Worm (Caenorhabditis elegans) whole organism, L2 larva: ENCODE data around the gene col-88.

ENCODE experiments used
- C34F6.9 ChIP-seq: fragments of 150-350 bp; optimal IDR thresholded peaks from 2 replicates; lab custom pipeline; 2014; ENCODE audit warnings: missing biosample characterization, missing genetic modification characterization
- F13H6.1 ChIP-seq: sonication (generic microtip); optimal IDR thresholded peaks from 2 replicates; lab custom pipeline; 2016; ENCODE audit warnings: missing genetic modification characterization, missing compliant biosample characterization
- R02D3.7 ChIP-seq: fragments of 150-350 bp; optimal IDR thresholded peaks from 2 replicates; lab custom pipeline; 2014; ENCODE audit warnings: missing biosample characterization, missing genetic modification characterization
- Y55F3AM.14 ChIP-seq: fragments of 200-800 bp; sonication (Bioruptor generic); optimal IDR thresholded peaks from 2 replicates; lab custom pipeline; 2018; ENCODE audit warnings: mild to moderate bottlenecking, missing genetic modification characterization, missing compliant biosample characterization
- ZK546.5 ChIP-seq: sonication (generic microtip); optimal IDR thresholded peaks from 2 replicates; lab custom pipeline; 2017; ENCODE audit warnings: missing biosample characterization, missing genetic modification characterization
- alr-1 ChIP-seq: fragments of 150-350 bp; optimal IDR thresholded peaks from 2 replicates; lab custom pipeline; 2014; ENCODE audit warnings: missing biosample characterization, missing genetic modification characterization
- aly-2 ChIP-seq: fragments of 150-350 bp; optimal IDR thresholded peaks from 2 replicates; lab custom pipeline; 2014; ENCODE audit warnings: missing biosample characterization, missing genetic modification characterization
- ama-1 ChIP-seq: fragments of 150-350 bp; optimal IDR thresholded peaks from 2 replicates; lab custom pipeline; 2018; ENCODE audit warnings: inconsistent platforms
- blmp-1 ChIP-seq: sonication (generic microtip); optimal IDR thresholded peaks from 2 replicates; lab custom pipeline; 2017; ENCODE audit warnings: missing genetic modification characterization, mild to moderate bottlenecking, missing compliant biosample characterization, antibody characterized with exemption, moderate library complexity; ENCODE audit not compliant: insufficient read depth
- ceh-16 ChIP-seq: fragments of 150-350 bp; optimal IDR thresholded peaks from 2 replicates; lab custom pipeline; 2014; ENCODE audit warnings: missing biosample characterization, missing genetic modification characterization
- ceh-82 ChIP-seq: fragments of 150-350 bp; optimal IDR thresholded peaks from 2 replicates; lab custom pipeline; 2014; ENCODE audit warnings: missing biosample characterization, missing genetic modification characterization
- crh-2 ChIP-seq: sonication (generic microtip); optimal IDR thresholded peaks from 2 replicates; lab custom pipeline; 2017; ENCODE audit warnings: missing biosample characterization, missing genetic modification characterization
- dmd-4 ChIP-seq: sonication (generic microtip); optimal IDR thresholded peaks from 2 replicates; lab custom pipeline; 2017; ENCODE audit warnings: missing biosample characterization, missing genetic modification characterization
- egl-27 ChIP-seq: sonication (generic microtip); optimal IDR thresholded peaks from 3 replicates; lab custom pipeline; 2017; ENCODE audit warnings: missing biosample characterization, missing genetic modification reagents, missing genetic modification characterization
- elt-1 ChIP-seq: fragments of 150-350 bp; optimal IDR thresholded peaks from 2 replicates; lab custom pipeline; 2014; ENCODE audit warnings: missing biosample characterization, missing genetic modification characterization
- elt-3 ChIP-seq: sonication (generic microtip); optimal IDR thresholded peaks from 2 replicates; lab custom pipeline; 2017; ENCODE audit warnings: missing biosample characterization, missing genetic modification characterization
- fos-1 ChIP-seq: fragments of 150-350 bp; optimal IDR thresholded peaks from 2 replicates; lab custom pipeline; 2014; ENCODE audit warnings: missing biosample characterization, missing genetic modification characterization
- gmeb-1 ChIP-seq: fragments of 150-350 bp; optimal IDR thresholded peaks from 2 replicates; lab custom pipeline; 2014; ENCODE audit warnings: missing biosample characterization, missing genetic modification characterization
- lin-11 ChIP-seq: fragments of 150-350 bp; sonication (generic microtip); optimal IDR thresholded peaks from 2 replicates; lab custom pipeline; 2014; ENCODE audit warnings: missing biosample characterization, missing genetic modification characterization, inconsistent platforms, mixed read lengths
- lin-13 ChIP-seq: fragments of 150-350 bp; optimal IDR thresholded peaks from 2 replicates; lab custom pipeline; 2014; ENCODE audit warnings: missing biosample characterization, missing genetic modification reagents, missing genetic modification characterization
- lin-39 ChIP-seq: fragments of 150-350 bp; optimal IDR thresholded peaks from 2 replicates; lab custom pipeline; 2014; ENCODE audit warnings: missing biosample characterization, missing genetic modification reagents, missing genetic modification characterization
- lsy-2 ChIP-seq, 2 experiments: fragments of 150-350 bp in 1 of 2; sonication (generic microtip) in 1 of 2; optimal IDR thresholded peaks; 2 replicates each; lab custom pipeline; 2014 to 2017; ENCODE audit warnings: missing biosample characterization in 2 of 2, missing genetic modification characterization in 2 of 2
- mab-5 ChIP-seq: fragments of 150-350 bp; optimal IDR thresholded peaks from 2 replicates; lab custom pipeline; 2014; ENCODE audit warnings: missing biosample characterization, missing genetic modification characterization
- mbf-1 ChIP-seq: sonication (generic microtip); optimal IDR thresholded peaks from 2 replicates; lab custom pipeline; 2017; ENCODE audit warnings: missing biosample characterization, missing genetic modification characterization
- mdl-1 ChIP-seq, 2 experiments: fragments of 150-350 bp in 1 of 2; sonication (generic microtip) in 1 of 2; optimal IDR thresholded peaks; 2 replicates each; lab custom pipeline; 2017; ENCODE audit warnings: missing biosample characterization in 2 of 2, missing genetic modification characterization in 2 of 2
- nhr-10 ChIP-seq: sonication (generic microtip); optimal IDR thresholded peaks from 2 replicates; lab custom pipeline; 2017; ENCODE audit warnings: missing biosample characterization, missing genetic modification characterization
- nhr-11 ChIP-seq: fragments of 150-350 bp; optimal IDR thresholded peaks from 2 replicates; lab custom pipeline; 2014; ENCODE audit warnings: missing biosample characterization, missing genetic modification characterization
- nhr-12 ChIP-seq: fragments of 150-350 bp; optimal IDR thresholded peaks from 2 replicates; lab custom pipeline; 2014; ENCODE audit warnings: missing biosample characterization, missing genetic modification characterization
- nhr-21 ChIP-seq: fragments of 150-350 bp; optimal IDR thresholded peaks from 2 replicates; lab custom pipeline; 2014; ENCODE audit warnings: missing biosample characterization, missing genetic modification characterization
- nhr-23 ChIP-seq: fragments of 150-350 bp; optimal IDR thresholded peaks from 2 replicates; lab custom pipeline; 2014; ENCODE audit warnings: missing biosample characterization, missing genetic modification reagents, missing genetic modification characterization
- nhr-237 ChIP-seq: fragments of 150-350 bp; optimal IDR thresholded peaks from 2 replicates; lab custom pipeline; 2014; ENCODE audit warnings: missing biosample characterization, missing genetic modification characterization
- nhr-25 ChIP-seq: fragments of 150-350 bp; sonication (generic microtip); optimal IDR thresholded peaks from 3 replicates; lab custom pipeline; 2014; ENCODE audit warnings: missing biosample characterization, missing genetic modification characterization
- nhr-6 ChIP-seq: fragments of 150-350 bp; optimal IDR thresholded peaks from 2 replicates; lab custom pipeline; 2014; ENCODE audit warnings: missing biosample characterization, missing genetic modification characterization
- nhr-77 ChIP-seq: fragments of 150-350 bp; optimal IDR thresholded peaks from 2 replicates; lab custom pipeline; 2014; ENCODE audit warnings: missing biosample characterization, missing genetic modification characterization
- peb-1 ChIP-seq: fragments of 150-350 bp; optimal IDR thresholded peaks from 2 replicates; lab custom pipeline; 2014; ENCODE audit warnings: missing biosample characterization, missing genetic modification characterization
- sem-4 ChIP-seq: fragments of 150-350 bp; optimal IDR thresholded peaks from 2 replicates; lab custom pipeline; 2014; ENCODE audit warnings: missing biosample characterization, missing genetic modification reagents, missing genetic modification characterization
- skn-1 ChIP-seq: sonication (generic microtip); optimal IDR thresholded peaks from 2 replicates; lab custom pipeline; 2017; ENCODE audit warnings: missing biosample characterization, missing genetic modification characterization
- sma-3 ChIP-seq: sonication (generic microtip); optimal IDR thresholded peaks from 2 replicates; lab custom pipeline; 2016; ENCODE audit warnings: missing genetic modification reagents, missing genetic modification characterization, missing compliant biosample characterization
- sma-9 ChIP-seq, 2 experiments: fragments of 150-350 bp in 1 of 2; sonication (generic microtip) in 1 of 2; optimal IDR thresholded peaks; 2 replicates each; lab custom pipeline; 2014 to 2016; ENCODE audit warnings: missing genetic modification characterization in 2 of 2, mild to moderate bottlenecking in 1 of 2, missing biosample characterization in 1 of 2, missing compliant biosample characterization in 1 of 2, missing genetic modification reagents in 1 of 2, moderate library complexity in 1 of 2
- snpc-4 ChIP-seq: fragments of 150-350 bp; optimal IDR thresholded peaks from 2 replicates; lab custom pipeline; 2014; ENCODE audit warnings: missing biosample characterization, missing genetic modification characterization
- unc-39 ChIP-seq: fragments of 150-350 bp; optimal IDR thresholded peaks from 2 replicates; lab custom pipeline; 2014; ENCODE audit warnings: missing biosample characterization, missing genetic modification characterization
- unc-62 ChIP-seq: fragments of 150-350 bp; optimal IDR thresholded peaks from 2 replicates; lab custom pipeline; 2014; ENCODE audit warnings: missing biosample characterization, missing genetic modification reagents, missing genetic modification characterization
- zag-1 ChIP-seq: fragments of 150-350 bp; optimal IDR thresholded peaks from 2 replicates; lab custom pipeline; 2014; ENCODE audit warnings: missing biosample characterization, missing genetic modification characterization
- ztf-1 ChIP-seq: fragments of 200-800 bp; sonication (Bioruptor generic); conservative IDR thresholded peaks from 2 replicates; pipeline ENCODE4 v1.3.6; 2022; ENCODE audit warnings: missing genetic modification characterization, missing compliant biosample characterization
- ztf-4 ChIP-seq: fragments of 150-350 bp; optimal IDR thresholded peaks from 2 replicates; lab custom pipeline; 2014; ENCODE audit warnings: missing biosample characterization, missing genetic modification characterization

The col-88 gene

ce11 chrIII:27341-27947, 13.4 kb upstream of the col-88 start:
- TF ChIP-seq egl-27 (no peak), elt-1 (tag; lab: Kevin White, UChicago) (no peak), sma-9 (GFP tag; optimal IDR thresholded peaks at IDR 0.05; lab: Kevin White, UChicago) (no peak), sma-9 (tag; optimal IDR thresholded peaks at IDR 0.05; lab: Kevin White, UChicago) (no peak), nhr-10 (tag; lab: Kevin White, UChicago) (no peak), R02D3.7 (tag; lab: Kevin White, UChicago) (no peak), ZK546.5 (tag; lab: Kevin White, UChicago) (no peak), nhr-11 (tag; lab: Kevin White, UChicago) (no peak), mab-5 (tag; lab: Kevin White, UChicago) (no peak), ztf-4 (no peak), nhr-25 (tag; lab: Kevin White, UChicago) (no peak), nhr-21 (tag; lab: Kevin White, UChicago) (no peak), crh-2 (no peak), ceh-16 (tag; lab: Kevin White, UChicago) (no peak), gmeb-1 (tag; lab: Kevin White, UChicago) (no peak), snpc-4 (tag; lab: Kevin White, UChicago) (no peak), ceh-82 (tag; lab: Kevin White, UChicago) (no peak), elt-3 (tag; lab: Kevin White, UChicago) (no peak)

DNA sequence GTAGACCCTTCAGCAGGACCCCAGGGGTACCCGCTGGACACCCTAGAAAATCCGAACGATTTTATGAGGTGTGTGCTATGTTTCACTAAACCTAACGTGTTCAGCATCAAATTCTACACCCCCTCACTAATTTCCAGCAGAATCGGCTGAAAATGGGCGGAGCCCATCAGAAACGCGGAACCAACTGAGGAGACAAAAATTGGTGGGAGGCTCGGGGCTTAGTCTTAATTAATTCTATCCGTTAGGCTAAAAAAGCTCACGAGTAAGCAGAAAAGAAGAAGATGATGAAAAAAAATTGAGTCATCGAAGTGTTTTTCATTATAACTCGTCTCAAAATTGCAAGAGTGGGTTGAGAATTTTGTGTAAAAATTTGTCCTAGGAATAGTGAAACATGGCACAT, 12.0 kb upstream of the col-88 start:
- TF ChIP-seq nhr-77 (tag; lab: Kevin White, UChicago) (no peak), nhr-6 (tag; lab: Kevin White, UChicago) (no peak), sma-3 (GFP tag; lab: Kevin White, UChicago) (no peak), elt-3 (tag; lab: Kevin White, UChicago) (no peak), mdl-1 (tag; optimal IDR thresholded peaks at IDR 0.05; lab: Kevin White, UChicago) (no peak), lsy-2 (tag; optimal IDR thresholded peaks at IDR 0.05; lab: Kevin White, UChicago) (no peak), ceh-82 (tag; lab: Kevin White, UChicago) (no peak), C34F6.9 (tag; lab: Kevin White, UChicago) (no peak), R02D3.7 (tag; lab: Kevin White, UChicago) (no peak), zag-1 (no peak), skn-1 (tag; lab: Kevin White, UChicago) (no peak), F13H6.1 (no peak), Y55F3AM.14 (GFP tag; lab: Kevin White, UChicago) (no peak), crh-2 (no peak), ama-1 (lab: Kevin White, UChicago) (no peak), fos-1 (tag; lab: Kevin White, UChicago) (no peak), nhr-23 (tag; lab: Kevin White, UChicago) (no peak), nhr-25 (tag; lab: Kevin White, UChicago) (no peak), lin-39 (tag; lab: Kevin White, UChicago) (no peak)

ce11 chrIII:29626-30025, 11.2 kb upstream of the col-88 start:
- TF ChIP-seq unc-39 (no peak), sma-9 (GFP tag; optimal IDR thresholded peaks at IDR 0.05; lab: Kevin White, UChicago) (no peak), sma-9 (tag; optimal IDR thresholded peaks at IDR 0.05; lab: Kevin White, UChicago) (no peak), aly-2 (no peak), ceh-82 (tag; lab: Kevin White, UChicago) (no peak), fos-1 (tag; lab: Kevin White, UChicago) (no peak), skn-1 (tag; lab: Kevin White, UChicago) (no peak), Y55F3AM.14 (GFP tag; lab: Kevin White, UChicago) (no peak), ztf-1 (GFP tag; lab: Robert Waterston, UW) (no peak), dmd-4 (tag; lab: Kevin White, UChicago) (no peak), zag-1 (no peak), nhr-23 (tag; lab: Kevin White, UChicago) (no peak), blmp-1 (no peak), sem-4 (tag; lab: Kevin White, UChicago) (no peak)

DNA sequence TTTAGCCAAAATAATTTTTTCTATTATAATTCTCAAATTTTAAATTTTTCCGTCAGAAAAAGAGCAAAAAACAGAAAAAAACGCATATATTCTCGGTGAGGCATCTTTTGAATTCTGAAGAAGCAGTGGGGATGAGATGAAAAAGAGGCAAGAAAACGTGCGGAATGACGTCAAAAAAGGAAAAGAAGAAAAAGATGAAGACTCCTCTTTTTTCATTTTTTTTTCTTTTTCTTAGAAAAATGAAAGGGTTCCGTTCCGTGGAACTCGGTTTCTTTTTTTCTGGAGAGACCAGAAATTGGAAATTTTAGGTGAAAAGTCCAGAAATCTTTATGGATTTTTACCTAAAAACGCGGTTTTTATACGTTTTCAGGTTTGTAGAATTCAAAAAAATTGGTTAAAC, 10.5 kb upstream of the col-88 start:
- TF ChIP-seq sma-3 (GFP tag; lab: Kevin White, UChicago): no peak
- TF ChIP-seq nhr-237 (tag; lab: Kevin White, UChicago): no peak
- TF ChIP-seq snpc-4 (tag; lab: Kevin White, UChicago): no peak
- no peak for TF ChIP-seq skn-1 (tag; lab: Kevin White, UChicago)
- no peak for TF ChIP-seq alr-1 (tag; lab: Kevin White, UChicago)
- no peak for TF ChIP-seq mbf-1 (tag; lab: Kevin White, UChicago)
- TF ChIP-seq dmd-4 (tag; lab: Kevin White, UChicago): no peak
- TF ChIP-seq nhr-21 (tag; lab: Kevin White, UChicago): no peak
- no peak for TF ChIP-seq elt-3 (tag; lab: Kevin White, UChicago)
- no peak for TF ChIP-seq peb-1 (tag; lab: Kevin White, UChicago)
- no peak for TF ChIP-seq lin-11 (tag; lab: Kevin White, UChicago)
- TF ChIP-seq mdl-1 (tag; optimal IDR thresholded peaks at IDR 0.05; lab: Kevin White, UChicago): peak in 1 of 2 experiments; percentile 60
- TF ChIP-seq fos-1 (tag; lab: Kevin White, UChicago): no peak
- no peak for TF ChIP-seq nhr-12 (tag; lab: Kevin White, UChicago)
- no peak for TF ChIP-seq elt-1 (tag; lab: Kevin White, UChicago)
- no peak for TF ChIP-seq nhr-10 (tag; lab: Kevin White, UChicago)
- TF ChIP-seq mab-5 (tag; lab: Kevin White, UChicago): no peak
- TF ChIP-seq nhr-25 (tag; lab: Kevin White, UChicago): no peak
- TF ChIP-seq ama-1 (lab: Kevin White, UChicago): no peak
- TF ChIP-seq lin-13 (GFP tag; lab: Kevin White, UChicago): no peak
- TF ChIP-seq aly-2: no peak
- TF ChIP-seq unc-62 (GFP tag; lab: Kevin White, UChicago): no peak
- TF ChIP-seq crh-2: peak; percentile 53
- TF ChIP-seq nhr-11 (tag; lab: Kevin White, UChicago): no peak
